Worm (Caenorhabditis elegans): ENCODE data around the gene fip-4.

Gene fip-4

DNA sequence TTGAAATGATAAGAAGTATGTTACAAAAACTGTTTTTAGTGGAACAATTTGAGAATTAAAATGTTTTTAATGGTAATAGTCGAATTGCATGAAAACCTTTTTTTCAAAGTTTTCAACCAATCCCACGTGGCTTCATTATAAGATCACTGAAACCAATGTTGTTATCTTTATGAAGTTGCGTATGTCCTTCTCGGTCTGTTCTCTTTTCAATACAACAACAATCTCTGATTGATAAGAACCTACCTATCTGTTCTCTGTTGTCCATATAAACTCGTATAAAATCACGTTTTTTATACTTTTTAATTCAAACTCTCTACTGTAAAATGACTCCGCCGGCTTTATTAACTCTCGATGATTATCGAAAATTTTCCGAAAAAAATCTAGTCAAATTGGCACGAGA lies 7.8 kb downstream of the fip-4 start, which contains the start of gene F41E6.5:
F41E6.5 (plus strand) TSS at position 209 of the 400 bp plus-strand sequence.
- TF ChIP-seq med-1 (GFP tag; optimal IDR thresholded peaks at IDR 0.05; ENCODE audit: insufficient read depth) (no peak), ztf-29 (GFP tag; IDR thresholded peaks at IDR 0.05) (no peak), ref-1 (GFP tag; conservative IDR thresholded peaks at IDR 0.05) (no peak), klf-2 (GFP tag; conservative IDR thresholded peaks at IDR 0.05) (no peak), T22C8.4 (GFP tag; IDR thresholded peaks at IDR 0.05) (no peak), tab-1 (GFP tag; IDR thresholded peaks at IDR 0.05) (no peak), flt-1 (GFP tag; IDR thresholded peaks at IDR 0.05) (no peak), ztf-23 (GFP tag; IDR thresholded peaks at IDR 0.05) (no peak)

DNA sequence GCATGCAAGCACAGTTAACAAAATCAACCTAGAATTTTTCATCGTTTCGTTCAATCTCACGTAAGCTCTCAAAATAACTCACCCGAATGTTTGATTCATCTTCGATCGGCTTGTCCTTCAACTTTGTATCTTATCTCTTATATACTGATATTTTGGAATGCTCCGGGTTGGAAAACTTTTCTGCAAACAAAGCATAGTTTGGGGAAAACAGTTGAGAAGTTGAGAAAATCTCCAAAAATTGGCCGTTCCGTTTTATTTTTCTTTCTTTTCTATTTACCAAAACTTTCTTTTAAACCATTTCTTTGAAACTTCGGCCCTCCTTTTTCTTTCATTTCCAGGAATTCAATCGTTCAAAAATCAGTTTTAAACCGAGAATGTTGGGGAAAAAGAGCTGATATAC lies 8.4 kb downstream of the fip-4 start, which contains the start of gene F41E6.15:
F41E6.15 (minus strand) TSS at position 101 of the 400 bp plus-strand sequence.
- no peak for TF ChIP-seq med-1 (GFP tag; optimal IDR thresholded peaks at IDR 0.05; ENCODE audit: insufficient read depth)
- no peak for TF ChIP-seq ztf-23 (GFP tag; IDR thresholded peaks at IDR 0.05)
- no peak for TF ChIP-seq tab-1 (GFP tag; IDR thresholded peaks at IDR 0.05)
- no peak for TF ChIP-seq flt-1 (GFP tag; IDR thresholded peaks at IDR 0.05)
- TF ChIP-seq ref-1 (GFP tag; conservative IDR thresholded peaks at IDR 0.05): no peak
- TF ChIP-seq T22C8.4 (GFP tag; IDR thresholded peaks at IDR 0.05): no peak
- TF ChIP-seq ztf-29 (GFP tag; IDR thresholded peaks at IDR 0.05): no peak
- TF ChIP-seq cog-1 (tag; optimal IDR thresholded peaks at IDR 0.05): no peak
- no peak for TF ChIP-seq klf-2 (GFP tag; conservative IDR thresholded peaks at IDR 0.05)

DNA sequence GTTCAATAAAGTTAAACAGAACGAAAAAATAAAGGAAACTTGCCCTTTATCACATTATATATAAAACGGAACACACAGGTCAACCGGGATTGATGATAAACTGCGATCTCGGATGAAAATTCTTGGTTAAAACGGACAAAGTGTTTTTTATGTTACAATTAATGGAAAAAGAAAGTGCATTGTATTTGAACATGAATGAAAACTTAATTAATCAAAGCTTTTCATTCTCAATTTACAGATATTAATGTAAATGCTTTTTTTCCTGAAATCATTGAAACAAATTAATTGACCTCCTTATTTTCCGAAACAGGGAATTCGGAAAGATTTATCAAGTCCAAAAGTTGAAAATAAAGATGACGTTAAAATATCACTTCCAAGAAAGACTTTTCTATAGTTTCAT lies 9.6 kb downstream of the fip-4 start, which contains the start of gene F41E6.8:
F41E6.8 (minus strand) TSS at position 101 of the 400 bp plus-strand sequence.
- TF ChIP-seq T22C8.4 (GFP tag; IDR thresholded peaks at IDR 0.05) (no peak), flt-1 (GFP tag; IDR thresholded peaks at IDR 0.05) (no peak), ref-1 (GFP tag; conservative IDR thresholded peaks at IDR 0.05) (no peak), med-1 (GFP tag; optimal IDR thresholded peaks at IDR 0.05; ENCODE audit: insufficient read depth) (no peak), ztf-23 (GFP tag; IDR thresholded peaks at IDR 0.05) (no peak), klf-2 (GFP tag; conservative IDR thresholded peaks at IDR 0.05) (no peak), tab-1 (GFP tag; IDR thresholded peaks at IDR 0.05) (no peak), ztf-29 (GFP tag; IDR thresholded peaks at IDR 0.05) (no peak), cog-1 (tag; optimal IDR thresholded peaks at IDR 0.05) (no peak)

DNA sequence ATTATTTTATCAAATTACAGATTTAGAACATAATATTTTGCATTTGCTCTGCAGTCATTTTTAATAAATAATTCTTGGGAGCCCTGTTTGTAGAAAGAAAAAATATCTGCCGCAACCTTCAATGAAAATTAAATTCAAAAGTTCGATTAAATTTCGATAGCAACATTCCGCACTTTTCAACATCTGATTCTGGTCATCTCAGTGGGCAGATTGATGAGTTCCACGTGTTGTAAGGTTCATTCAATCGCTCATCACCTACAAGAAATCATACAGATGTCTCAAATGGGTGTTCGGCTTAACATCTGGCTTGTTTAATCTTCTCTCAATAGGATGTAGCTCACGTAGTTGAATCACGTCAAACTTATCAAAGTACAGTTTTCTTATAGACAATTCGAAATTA lies 11.1 kb downstream of the fip-4 start:
- TF ChIP-seq tab-1 (GFP tag; IDR thresholded peaks at IDR 0.05): no peak
- no peak for TF ChIP-seq cog-1 (tag; optimal IDR thresholded peaks at IDR 0.05)
- TF ChIP-seq ztf-23 (GFP tag; IDR thresholded peaks at IDR 0.05): no peak
- no peak for TF ChIP-seq klf-2 (GFP tag; conservative IDR thresholded peaks at IDR 0.05)
- no peak for TF ChIP-seq ztf-29 (GFP tag; IDR thresholded peaks at IDR 0.05)
- no peak for TF ChIP-seq med-1 (GFP tag; optimal IDR thresholded peaks at IDR 0.05; ENCODE audit: insufficient read depth)
- no peak for TF ChIP-seq T22C8.4 (GFP tag; IDR thresholded peaks at IDR 0.05)

DNA sequence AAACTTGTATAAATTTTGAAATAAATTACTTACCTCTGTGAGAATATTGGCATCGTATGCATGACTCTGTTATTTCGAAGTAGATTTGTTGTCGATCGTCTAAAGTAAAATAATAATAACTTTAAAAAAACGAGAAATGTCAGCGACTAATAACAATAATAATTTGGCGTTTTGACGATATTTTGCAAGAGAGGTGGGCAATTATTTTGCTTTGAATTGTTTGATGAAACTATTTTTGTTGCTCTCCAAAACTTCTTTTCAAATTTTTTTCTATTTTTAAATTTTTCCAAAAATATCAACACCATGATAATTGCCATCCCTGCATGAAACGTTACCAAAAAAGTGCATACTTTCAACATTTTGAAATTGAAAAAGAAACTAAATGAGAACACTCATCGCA lies 11.9 kb downstream of the fip-4 start, which contains the start of gene F41E6.7:
F41E6.7 (minus strand) TSS at position 101 of the 400 bp plus-strand sequence.
- TF ChIP-seq tab-1 (GFP tag; IDR thresholded peaks at IDR 0.05) (no peak), cog-1 (tag; optimal IDR thresholded peaks at IDR 0.05) (no peak), ref-1 (GFP tag; conservative IDR thresholded peaks at IDR 0.05) (no peak), flt-1 (GFP tag; IDR thresholded peaks at IDR 0.05) (no peak), klf-2 (GFP tag; conservative IDR thresholded peaks at IDR 0.05) (no peak), T22C8.4 (GFP tag; IDR thresholded peaks at IDR 0.05) (no peak), ztf-23 (GFP tag; IDR thresholded peaks at IDR 0.05) (no peak), med-1 (GFP tag; optimal IDR thresholded peaks at IDR 0.05; ENCODE audit: insufficient read depth) (no peak), ztf-29 (GFP tag; IDR thresholded peaks at IDR 0.05) (no peak)

DNA sequence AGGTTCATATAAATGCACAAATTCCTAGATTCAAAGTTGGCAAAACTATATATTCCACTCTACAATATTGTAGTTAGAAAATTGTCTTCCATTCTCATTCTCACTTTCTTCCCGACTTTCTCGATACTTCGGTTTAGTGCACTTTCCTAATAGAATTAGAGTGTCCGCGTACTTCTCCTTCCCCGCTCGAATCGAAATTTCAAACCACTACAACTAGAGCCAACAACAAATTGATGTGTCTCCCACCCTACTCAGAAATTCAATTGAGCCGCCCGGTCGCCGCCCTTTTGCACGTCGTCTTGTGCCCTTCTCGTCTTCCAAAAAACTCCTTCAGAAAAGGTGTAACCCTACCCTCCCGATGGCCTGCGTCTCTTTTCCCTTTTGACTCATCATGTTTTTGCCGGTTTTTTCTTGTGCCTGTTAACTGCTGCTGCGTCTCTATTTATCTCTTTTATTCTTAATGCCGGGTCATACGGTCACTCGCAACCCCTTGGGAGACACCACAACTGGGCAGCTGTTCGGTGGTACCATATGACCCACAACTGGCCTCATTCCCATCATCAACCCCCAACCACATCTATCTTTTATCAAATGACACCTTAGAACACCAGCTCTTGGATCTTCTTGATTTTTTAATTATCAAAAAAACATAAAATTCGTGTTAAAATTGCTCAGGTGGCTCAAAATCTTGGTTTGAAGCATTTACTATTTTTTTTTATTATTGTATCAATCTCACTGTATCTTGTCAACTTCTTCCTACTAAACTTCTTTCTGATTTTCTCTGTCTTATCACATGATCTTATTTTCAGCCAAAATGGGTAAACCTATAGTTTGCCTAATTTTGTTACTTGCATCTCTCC lies 16.7 kb downstream of the fip-4 start, which contains the start of gene tag-196:
tag-196 (plus strand) TSS at position 810 of the 860 bp plus-strand sequence.
- TF ChIP-seq flt-1 (GFP tag; IDR thresholded peaks at IDR 0.05): peak; percentile 43; the same call in 1 of the 2 replicates
- no peak for TF ChIP-seq klf-2 (GFP tag; conservative IDR thresholded peaks at IDR 0.05)

DNA sequence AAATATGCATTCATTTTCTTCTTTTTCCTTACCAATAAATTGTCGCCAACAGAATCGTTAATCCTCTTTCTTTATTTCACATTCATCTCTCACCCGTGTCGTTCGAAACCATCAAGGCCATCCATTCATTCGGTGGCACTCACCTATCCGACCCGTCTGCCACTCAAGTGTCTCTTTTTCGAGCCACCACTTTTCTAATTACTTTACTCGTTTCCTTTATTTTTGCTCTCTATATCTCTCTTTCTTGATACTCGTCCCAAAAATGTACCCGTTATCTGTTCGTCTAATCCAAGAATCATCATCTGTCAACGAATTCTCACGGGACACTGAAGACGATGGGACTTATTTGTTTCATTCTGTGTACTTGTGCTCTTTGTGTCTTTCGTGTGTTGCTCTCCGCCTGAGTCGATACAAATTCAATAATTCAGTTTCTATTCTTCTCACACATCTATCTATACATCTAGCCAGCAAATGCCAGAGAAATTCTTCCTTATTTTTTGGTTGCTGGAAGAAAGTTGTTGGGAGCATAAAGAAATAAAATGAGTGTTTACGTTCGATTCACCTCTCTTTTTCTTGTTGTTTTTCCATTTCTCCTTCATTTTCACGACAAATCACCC lies 18.3 kb downstream of the fip-4 start:
- TF ChIP-seq T22C8.4 (GFP tag; IDR thresholded peaks at IDR 0.05): no peak
- no peak for TF ChIP-seq ztf-23 (GFP tag; IDR thresholded peaks at IDR 0.05)
- TF ChIP-seq ztf-29 (GFP tag; IDR thresholded peaks at IDR 0.05): no peak
- TF ChIP-seq tab-1 (GFP tag; IDR thresholded peaks at IDR 0.05): no peak
- no peak for TF ChIP-seq ref-1 (GFP tag; conservative IDR thresholded peaks at IDR 0.05)
- TF ChIP-seq klf-2 (GFP tag; conservative IDR thresholded peaks at IDR 0.05): no peak
- no peak for TF ChIP-seq med-1 (GFP tag; optimal IDR thresholded peaks at IDR 0.05; ENCODE audit: insufficient read depth)
- no peak for TF ChIP-seq flt-1 (GFP tag; IDR thresholded peaks at IDR 0.05)
- TF ChIP-seq cog-1 (tag; optimal IDR thresholded peaks at IDR 0.05): no peak

DNA sequence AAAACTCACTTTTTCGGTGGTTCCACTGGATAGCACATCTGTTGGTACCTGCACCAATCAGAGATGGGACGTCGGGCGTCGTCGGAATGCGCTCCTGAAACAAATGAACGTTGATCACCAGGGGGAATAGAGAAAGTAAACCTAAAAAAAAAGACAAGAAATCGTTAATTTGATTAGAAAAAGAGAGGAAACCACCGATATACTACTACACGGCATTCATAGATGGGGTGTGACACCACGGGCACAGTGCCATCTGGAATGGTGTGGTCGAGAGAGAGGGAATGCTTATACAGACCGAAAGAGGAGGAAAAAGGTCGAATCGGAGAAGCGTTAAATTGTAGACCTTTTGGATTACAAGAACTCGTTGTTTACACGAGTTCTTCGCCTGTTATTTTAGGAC lies 23.0 kb downstream of the fip-4 start, which contains the start of gene C10B5.3:
C10B5.3 (minus strand) TSS at position 101 of the 400 bp plus-strand sequence.
- TF ChIP-seq T22C8.4 (GFP tag; IDR thresholded peaks at IDR 0.05) (no peak), ztf-23 (GFP tag; IDR thresholded peaks at IDR 0.05) (0 out of 2 replicates have a peak, but pooled peaks have one; percentile 15), flt-1 (GFP tag; IDR thresholded peaks at IDR 0.05) (no peak), tab-1 (GFP tag; IDR thresholded peaks at IDR 0.05) (no peak), med-1 (GFP tag; optimal IDR thresholded peaks at IDR 0.05; ENCODE audit: insufficient read depth) (no peak)

DNA sequence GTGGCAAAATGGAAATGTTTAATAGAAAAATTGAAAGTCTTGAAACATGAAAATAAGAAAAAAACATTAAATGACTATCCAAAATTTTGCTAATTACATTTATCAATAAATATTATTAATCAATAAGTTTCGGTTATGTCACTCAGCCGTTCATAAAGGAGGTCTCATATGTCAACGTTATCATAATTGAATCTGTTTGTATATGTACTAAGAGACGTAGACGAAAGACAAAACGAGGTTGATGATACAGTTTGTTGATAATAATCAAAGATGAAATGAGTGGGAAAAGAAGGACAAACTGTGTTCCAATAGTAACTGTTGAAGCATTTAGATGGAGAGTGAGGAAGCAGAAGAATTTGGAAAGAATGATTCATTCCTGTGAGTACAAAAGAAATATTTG lies 24.1 kb downstream of the fip-4 start:
- TF ChIP-seq T22C8.4 (GFP tag; IDR thresholded peaks at IDR 0.05): no peak
- TF ChIP-seq tab-1 (GFP tag; IDR thresholded peaks at IDR 0.05): no peak
- no peak for TF ChIP-seq klf-2 (GFP tag; conservative IDR thresholded peaks at IDR 0.05)
- TF ChIP-seq med-1 (GFP tag; optimal IDR thresholded peaks at IDR 0.05; ENCODE audit: insufficient read depth): no peak
- TF ChIP-seq ztf-29 (GFP tag; IDR thresholded peaks at IDR 0.05): no peak
- no peak for TF ChIP-seq cog-1 (tag; optimal IDR thresholded peaks at IDR 0.05)
- no peak for TF ChIP-seq ztf-23 (GFP tag; IDR thresholded peaks at IDR 0.05)
- no peak for TF ChIP-seq flt-1 (GFP tag; IDR thresholded peaks at IDR 0.05)
- no peak for TF ChIP-seq ref-1 (GFP tag; conservative IDR thresholded peaks at IDR 0.05)
